Worm (Caenorhabditis elegans): Measurements from ENCODE around the gene utp-20.

DNA sequence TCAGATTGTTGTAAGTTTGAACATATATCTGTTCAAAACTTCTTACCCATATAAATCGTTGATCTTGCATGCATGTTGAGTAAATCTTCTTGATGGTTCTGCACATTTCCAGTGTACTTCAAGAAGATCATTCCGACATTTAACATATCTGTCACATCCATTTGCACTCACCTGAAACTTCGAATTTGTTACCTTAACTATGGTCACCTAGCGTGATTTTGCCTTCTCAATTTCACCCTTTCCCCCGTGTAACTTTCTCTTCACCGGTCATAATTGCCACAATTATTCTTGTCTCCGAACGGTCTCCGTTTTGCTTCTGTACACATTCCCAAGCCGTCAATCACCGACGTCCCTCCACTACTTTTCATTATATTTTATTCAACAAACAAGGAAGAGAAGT, 22.8 kb upstream of the utp-20 start:
- TF ChIP-seq ZK546.5 (tag; optimal IDR thresholded peaks at IDR 0.05): no peak
- TF ChIP-seq nhr-25 (tag; optimal IDR thresholded peaks at IDR 0.05; ENCODE audit: borderline replicate concordance, insufficient read depth): no peak
- no peak for TF ChIP-seq lin-39 (tag; optimal IDR thresholded peaks at IDR 0.05)
- no peak for TF ChIP-seq fkh-10 (GFP tag; optimal IDR thresholded peaks at IDR 0.05)
- TF ChIP-seq saeg-2 (GFP tag; IDR thresholded peaks at IDR 0.05): no peak
- TF ChIP-seq dve-1 (tag; optimal IDR thresholded peaks at IDR 0.05; ENCODE audit: insufficient read depth): no peak
- no peak for TF ChIP-seq lsy-2 (tag; optimal IDR thresholded peaks at IDR 0.05)
- TF ChIP-seq Y5F2A.4 (GFP tag; optimal IDR thresholded peaks at IDR 0.05): no peak
